Worm (Caenorhabditis elegans) whole organism, L2 larva: ENCODE data around the gene T09D3.8.

Experiments
- F13H6.1 ChIP-seq: sonication (generic microtip); optimal IDR thresholded peaks from 2 replicates; lab custom pipeline; 2016; ENCODE audit warnings: missing genetic modification characterization, missing compliant biosample characterization
- ZK546.5 ChIP-seq: sonication (generic microtip); optimal IDR thresholded peaks from 2 replicates; lab custom pipeline; 2017; ENCODE audit warnings: missing biosample characterization, missing genetic modification characterization
- ama-1 ChIP-seq: fragments of 150-350 bp; optimal IDR thresholded peaks from 2 replicates; lab custom pipeline; 2018; ENCODE audit warnings: inconsistent platforms
- elt-3 ChIP-seq: sonication (generic microtip); optimal IDR thresholded peaks from 2 replicates; lab custom pipeline; 2017; ENCODE audit warnings: missing biosample characterization, missing genetic modification characterization
- gmeb-1 ChIP-seq: fragments of 150-350 bp; optimal IDR thresholded peaks from 2 replicates; lab custom pipeline; 2014; ENCODE audit warnings: missing biosample characterization, missing genetic modification characterization
- mab-5 ChIP-seq: fragments of 150-350 bp; optimal IDR thresholded peaks from 2 replicates; lab custom pipeline; 2014; ENCODE audit warnings: missing biosample characterization, missing genetic modification characterization
- nhr-10 ChIP-seq: sonication (generic microtip); optimal IDR thresholded peaks from 2 replicates; lab custom pipeline; 2017; ENCODE audit warnings: missing biosample characterization, missing genetic modification characterization
- nhr-12 ChIP-seq: fragments of 150-350 bp; optimal IDR thresholded peaks from 2 replicates; lab custom pipeline; 2014; ENCODE audit warnings: missing biosample characterization, missing genetic modification characterization
- nhr-25 ChIP-seq: fragments of 150-350 bp; sonication (generic microtip); optimal IDR thresholded peaks from 3 replicates; lab custom pipeline; 2014; ENCODE audit warnings: missing biosample characterization, missing genetic modification characterization
- sem-4 ChIP-seq: fragments of 150-350 bp; optimal IDR thresholded peaks from 2 replicates; lab custom pipeline; 2014; ENCODE audit warnings: missing biosample characterization, missing genetic modification reagents, missing genetic modification characterization
- zag-1 ChIP-seq: fragments of 150-350 bp; optimal IDR thresholded peaks from 2 replicates; lab custom pipeline; 2014; ENCODE audit warnings: missing biosample characterization, missing genetic modification characterization
- ztf-4 ChIP-seq: fragments of 150-350 bp; optimal IDR thresholded peaks from 2 replicates; lab custom pipeline; 2014; ENCODE audit warnings: missing biosample characterization, missing genetic modification characterization

ce11 chrV:5339497-5339896 is 25.5 kb upstream of the T09D3.8 start, which contains the start of gene srg-27:
- TF ChIP-seq zag-1 (no peak), nhr-12 (tag; lab: Kevin White, UChicago) (no peak), elt-3 (no peak), mab-5 (tag; lab: Kevin White, UChicago) (no peak), sem-4 (tag; lab: Kevin White, UChicago) (no peak), ZK546.5 (tag; lab: Kevin White, UChicago) (no peak), ztf-4 (tag; lab: Kevin White, UChicago) (no peak), F13H6.1 (tag; lab: Kevin White, UChicago) (no peak), nhr-25 (tag; lab: Kevin White, UChicago) (no peak), gmeb-1 (tag; lab: Kevin White, UChicago) (no peak), nhr-10 (tag; lab: Kevin White, UChicago) (no peak), ama-1 (no peak)
